Worm (Caenorhabditis elegans) whole organism, early embryonic: ENCODE results near the gene M03C11.6.

ENCODE experiments used
- F13C5.2 ChIP-seq: sonication (generic microtip); optimal IDR thresholded peaks from 2 replicates; lab custom pipeline; 2017; ENCODE audit warnings: mild to moderate bottlenecking, missing genetic modification characterization, inconsistent platforms, missing compliant biosample characterization
- ama-1 ChIP-seq: fragments of 150-350 bp; optimal IDR thresholded peaks from 2 replicates; lab custom pipeline; 2014
- ceh-13 ChIP-seq: fragments of 200-800 bp; sonication (Bioruptor generic); optimal IDR thresholded peaks from 2 replicates; lab custom pipeline; 2018; ENCODE audit warnings: mild to moderate bottlenecking, missing genetic modification characterization, missing compliant biosample characterization
- ceh-36 ChIP-seq: sonication (generic microtip); optimal IDR thresholded peaks from 2 replicates; lab custom pipeline; 2016; ENCODE audit warnings: missing genetic modification characterization, inconsistent platforms, missing compliant biosample characterization
- flt-1 ChIP-seq: fragments of 200-800 bp; sonication (Bioruptor generic); IDR thresholded peaks from 2 replicates; pipeline ENCODE4 v1.3.6; 2022; ENCODE audit warnings: missing genetic modification characterization, missing compliant biosample characterization
- hmg-4 ChIP-seq: fragments of 200-800 bp; sonication (Bioruptor generic); optimal IDR thresholded peaks from 2 replicates; lab custom pipeline; 2018; ENCODE audit warnings: mild to moderate bottlenecking, missing genetic modification characterization, missing compliant biosample characterization
- hnd-1 ChIP-seq: sonication (generic microtip); optimal IDR thresholded peaks from 2 replicates; lab custom pipeline; 2016; ENCODE audit warnings: missing genetic modification characterization, missing compliant biosample characterization
- pes-1 ChIP-seq: fragments of 200-800 bp; sonication (Bioruptor generic); IDR thresholded peaks from 2 replicates; pipeline ENCODE4 v1.3.6; 2022; ENCODE audit warnings: missing genetic modification reagents, missing genetic modification characterization, missing compliant biosample characterization
- sea-1 ChIP-seq: fragments of 200-800 bp; sonication (Bioruptor generic); conservative IDR thresholded peaks from 2 replicates; pipeline ENCODE4 v1.3.6; 2022; ENCODE audit warnings: missing genetic modification characterization, missing compliant biosample characterization
- tbx-11 ChIP-seq: fragments of 200-800 bp; sonication (Bioruptor generic); IDR thresholded peaks from 2 replicates; pipeline ENCODE4 v1.3.6; 2022; ENCODE audit warnings: missing genetic modification characterization, missing compliant biosample characterization

- TF ChIP-seq tbx-11, result no peak
- no peak for TF ChIP-seq ceh-36
- TF ChIP-seq flt-1 (GFP tag; lab: Robert Waterston, UW), result no peak
- TF ChIP-seq F13C5.2 (tag; lab: Kevin White, UChicago), result no peak
- TF ChIP-seq hnd-1, result no peak
- no peak for TF ChIP-seq ama-1 (lab: Kevin White, UChicago)
- no peak for TF ChIP-seq ceh-13 (GFP tag; lab: Kevin White, UChicago)
- TF ChIP-seq pes-1 (GFP tag; lab: Robert Waterston, UW), result no peak
- no peak for TF ChIP-seq sea-1 (GFP tag; lab: Robert Waterston, UW)
- TF ChIP-seq hmg-4, result no peak
Measured at ce11 chrIII:10395990-10396389, 27.8 kb downstream of the M03C11.6 start, which contains the start of gene M03C11.1.
